Fruit fly (Drosophila melanogaster) whole organism, embryonic: Measurements from ENCODE around the gene Jhbp16.

Source experiments
- B-H2 ChIP-seq: fragments of 200-800 bp; sonication (Bioruptor generic); optimal IDR thresholded peaks from 2 replicates; lab custom pipeline; 2018; ENCODE audit warnings: missing biosample characterization, mild to moderate bottlenecking, missing genetic modification characterization
- BEAF-32 ChIP-seq: fragments of 200-800 bp; sonication (Bioruptor generic); optimal IDR thresholded peaks from 3 replicates; lab custom pipeline; 2017; ENCODE audit warnings: missing biosample characterization, missing genetic modification characterization, mild to moderate bottlenecking, moderate library complexity, missing genetic modification reagents
- CG1024 ChIP-seq: fragments of 200-800 bp; sonication (Bioruptor generic); IDR thresholded peaks from 2 replicates; pipeline ENCODE4 v1.3.6; 2022; ENCODE audit warnings: missing biosample characterization, missing genetic modification characterization
- CG10366 ChIP-seq: fragments of 200-800 bp; sonication (Bioruptor generic); IDR thresholded peaks from 2 replicates; pipeline ENCODE4 v1.3.6; 2022; ENCODE audit warnings: missing biosample characterization, missing genetic modification characterization
- CG10431 ChIP-seq: fragments of 200-800 bp; sonication (Bioruptor generic); optimal IDR thresholded peaks from 3 replicates; lab custom pipeline; 2018; ENCODE audit warnings: missing biosample characterization, mild to moderate bottlenecking, missing genetic modification characterization
- CG10959 ChIP-seq: fragments of 200-800 bp; sonication (Bioruptor generic); IDR thresholded peaks from 2 replicates; pipeline ENCODE4 v1.3.6; 2022; ENCODE audit warnings: missing biosample characterization, missing genetic modification characterization
- CG11247 ChIP-seq: fragments of 200-800 bp; sonication (Bioruptor generic); IDR thresholded peaks from 2 replicates; pipeline ENCODE4 v1.3.6; 2022; ENCODE audit warnings: missing biosample characterization, missing genetic modification characterization
- CG11696 ChIP-seq: fragments of 200-800 bp; sonication (Bioruptor generic); IDR thresholded peaks from 2 replicates; pipeline ENCODE4 v1.3.6; 2022; ENCODE audit warnings: missing biosample characterization, missing genetic modification characterization
- CG12104 ChIP-seq: fragments of 200-800 bp; sonication (Bioruptor generic); optimal IDR thresholded peaks from 3 replicates; lab custom pipeline; 2016; ENCODE audit warnings: missing biosample characterization, missing genetic modification characterization
- CG12155 ChIP-seq: fragments of 200-800 bp; sonication (Bioruptor generic); optimal IDR thresholded peaks from 3 replicates; lab custom pipeline; 2016; ENCODE audit warnings: missing biosample characterization, missing genetic modification characterization
- CG13296 ChIP-seq: fragments of 200-800 bp; sonication (Bioruptor generic); optimal IDR thresholded peaks from 3 replicates; lab custom pipeline; 2018; ENCODE audit warnings: missing biosample characterization, mild to moderate bottlenecking, missing genetic modification characterization
- CG15011 ChIP-seq: fragments of 200-800 bp; sonication (Bioruptor generic); optimal IDR thresholded peaks from 3 replicates; lab custom pipeline; 2018; ENCODE audit warnings: missing biosample characterization, mild to moderate bottlenecking, missing genetic modification characterization
- CG2129 ChIP-seq: fragments of 200-800 bp; sonication (Bioruptor generic); IDR thresholded peaks from 2 replicates; pipeline ENCODE4 v1.3.6; 2022; ENCODE audit warnings: missing biosample characterization, missing genetic modification characterization; ENCODE audit not compliant: partially characterized antibody
- CG3163 ChIP-seq: fragments of 200-800 bp; sonication (Bioruptor generic); optimal IDR thresholded peaks from 3 replicates; lab custom pipeline; 2016; ENCODE audit warnings: missing biosample characterization, missing genetic modification characterization
- CG32767 ChIP-seq: fragments of 200-800 bp; sonication (Bioruptor generic); IDR thresholded peaks from 2 replicates; pipeline ENCODE4 v1.3.6; 2022; ENCODE audit warnings: missing biosample characterization, missing genetic modification characterization
- CG6791 ChIP-seq: fragments of 200-800 bp; sonication (Bioruptor generic); IDR thresholded peaks from 3 replicates; pipeline ENCODE4 v1.3.6; 2022; ENCODE audit warnings: missing biosample characterization, missing genetic modification characterization; ENCODE audit not compliant: partially characterized antibody
- CG8388 ChIP-seq: fragments of 200-800 bp; sonication (Bioruptor generic); optimal IDR thresholded peaks from 2 replicates; lab custom pipeline; 2019; ENCODE audit warnings: missing biosample characterization, mild to moderate bottlenecking, missing genetic modification characterization, moderate library complexity
- Camta ChIP-seq: fragments of 200-800 bp; sonication (Bioruptor generic); optimal IDR thresholded peaks from 2 replicates; lab custom pipeline; 2016; ENCODE audit warnings: missing biosample characterization, missing genetic modification characterization
- CrebB ChIP-seq: fragments of 200-800 bp; sonication (Bioruptor generic); optimal IDR thresholded peaks from 3 replicates; lab custom pipeline; 2018; ENCODE audit warnings: missing biosample characterization, mild to moderate bottlenecking, missing genetic modification characterization
- Doc3 ChIP-seq: fragments of 200-800 bp; sonication (Bioruptor generic); IDR thresholded peaks from 3 replicates; pipeline ENCODE4 v1.3.6; 2022; ENCODE audit warnings: missing biosample characterization, missing genetic modification characterization; ENCODE audit not compliant: partially characterized antibody
- Dp ChIP-seq: fragments of 200-800 bp; sonication (Bioruptor generic); optimal IDR thresholded peaks from 2 replicates; lab custom pipeline; 2018; ENCODE audit warnings: missing biosample characterization, mild to moderate bottlenecking, missing genetic modification characterization, moderate library complexity
- Drgx ChIP-seq: fragments of 200-800 bp; sonication (Bioruptor generic); IDR thresholded peaks from 2 replicates; pipeline ENCODE4 v1.3.6; 2022; ENCODE audit warnings: missing biosample characterization, missing genetic modification characterization
- HLH54F ChIP-seq: fragments of 200-800 bp; sonication (Bioruptor generic); optimal IDR thresholded peaks from 3 replicates; lab custom pipeline; 2016; ENCODE audit warnings: missing biosample characterization, missing genetic modification characterization
- HmgD ChIP-seq: fragments of 200-800 bp; sonication (Bioruptor generic); optimal IDR thresholded peaks from 3 replicates; lab custom pipeline; 2016; ENCODE audit warnings: missing biosample characterization, missing genetic modification characterization
- Hr39 ChIP-seq: fragments of >200 bp; optimal IDR thresholded peaks from 2 replicates; lab custom pipeline; 2017
- Kr ChIP-seq: fragments of 200-800 bp; sonication (Bioruptor generic); optimal IDR thresholded peaks from 2 replicates; lab custom pipeline; 2017; ENCODE audit warnings: missing biosample characterization, mild to moderate bottlenecking, missing genetic modification characterization
- Lim3 ChIP-seq: fragments of 200-800 bp; sonication (Bioruptor generic); IDR thresholded peaks from 2 replicates; pipeline ENCODE4 v1.3.6; 2022; ENCODE audit warnings: missing biosample characterization, missing genetic modification characterization
- Max ChIP-seq: fragments of 200-800 bp; sonication (Bioruptor generic); optimal IDR thresholded peaks from 2 replicates; lab custom pipeline; 2016; ENCODE audit warnings: missing biosample characterization, mild to moderate bottlenecking, missing genetic modification characterization
- NC2α ChIP-seq: fragments of 200-800 bp; sonication (Bioruptor generic); optimal IDR thresholded peaks from 2 replicates; lab custom pipeline; 2016; ENCODE audit warnings: missing biosample characterization, missing genetic modification characterization
- Oaz ChIP-seq: fragments of 200-800 bp; sonication (Bioruptor generic); IDR thresholded peaks from 2 replicates; pipeline ENCODE4 v1.3.6; 2022; ENCODE audit warnings: missing biosample characterization, missing genetic modification characterization
- Sox100B ChIP-seq: fragments of 200-800 bp; sonication (Bioruptor generic); optimal IDR thresholded peaks from 3 replicates; lab custom pipeline; 2018; ENCODE audit warnings: missing biosample characterization, mild to moderate bottlenecking, missing genetic modification characterization
- Sox102F ChIP-seq: fragments of 200-800 bp; sonication (Bioruptor generic); optimal IDR thresholded peaks from 2 replicates; lab custom pipeline; 2018; ENCODE audit warnings: missing biosample characterization, mild to moderate bottlenecking, missing genetic modification characterization, moderate library complexity
- abd-A ChIP-seq: fragments of 200-800 bp; sonication (Bioruptor generic); optimal IDR thresholded peaks from 3 replicates; lab custom pipeline; 2019; ENCODE audit warnings: missing biosample characterization, mild to moderate bottlenecking, missing genetic modification characterization, moderate library complexity
- ap ChIP-seq: fragments of 200-800 bp; sonication (Bioruptor generic); IDR thresholded peaks from 2 replicates; pipeline ENCODE4 v1.3.6; 2022; ENCODE audit warnings: missing biosample characterization, missing genetic modification characterization
- br ChIP-seq: fragments of >200 bp; optimal IDR thresholded peaks from 2 replicates; lab custom pipeline; 2017
- chif ChIP-seq, 2 experiments: fragments of 200-800 bp; sonication (Bioruptor generic); optimal IDR thresholded peaks; 3 replicates each; lab custom pipeline; 2016; ENCODE audit warnings: missing biosample characterization in 2 of 2, missing genetic modification characterization in 2 of 2
- crol ChIP-seq: fragments of 200-800 bp; sonication (Bioruptor generic); IDR thresholded peaks from 2 replicates; pipeline ENCODE4 v1.3.6; 2022; ENCODE audit warnings: missing biosample characterization, missing genetic modification characterization
- cwo ChIP-seq: fragments of 200-800 bp; sonication (Bioruptor generic); optimal IDR thresholded peaks from 3 replicates; lab custom pipeline; 2017; ENCODE audit warnings: missing biosample characterization, missing genetic modification characterization, mild to moderate bottlenecking, moderate library complexity, missing genetic modification reagents
- dm ChIP-seq: fragments of 200-800 bp; sonication (Bioruptor generic); optimal IDR thresholded peaks from 3 replicates; lab custom pipeline; 2016; ENCODE audit warnings: missing biosample characterization, missing genetic modification characterization
- dmrt11E ChIP-seq: fragments of 200-800 bp; sonication (Bioruptor generic); optimal IDR thresholded peaks from 3 replicates; lab custom pipeline; 2018; ENCODE audit warnings: missing biosample characterization, mild to moderate bottlenecking, missing genetic modification characterization, moderate library complexity
- dpn ChIP-seq, 2 experiments: fragments of 200-800 bp; sonication (Bioruptor generic); optimal IDR thresholded peaks; 3 replicates each; lab custom pipeline; 2016; ENCODE audit warnings: missing biosample characterization in 2 of 2, missing genetic modification characterization in 2 of 2
- emc ChIP-seq: fragments of 200-800 bp; sonication (Bioruptor generic); optimal IDR thresholded peaks from 2 replicates; lab custom pipeline; 2016; ENCODE audit warnings: missing biosample characterization, missing genetic modification characterization
- gcm2 ChIP-seq: fragments of 200-800 bp; sonication (Bioruptor generic); optimal IDR thresholded peaks from 2 replicates; lab custom pipeline; 2016; ENCODE audit warnings: missing biosample characterization, missing genetic modification characterization
- lmd ChIP-seq: fragments of 200-800 bp; sonication (Bioruptor generic); IDR thresholded peaks from 2 replicates; pipeline ENCODE4 v1.3.6; 2022; ENCODE audit warnings: missing biosample characterization, missing genetic modification characterization
- luna ChIP-seq: fragments of 200-800 bp; sonication (Bioruptor generic); optimal IDR thresholded peaks from 2 replicates; lab custom pipeline; 2016; ENCODE audit warnings: missing biosample characterization, missing genetic modification characterization
- pb ChIP-seq: fragments of 200-800 bp; sonication (Bioruptor generic); optimal IDR thresholded peaks from 3 replicates; lab custom pipeline; 2016; ENCODE audit warnings: missing biosample characterization, missing genetic modification characterization
- sima ChIP-seq: fragments of 200-800 bp; sonication (Bioruptor generic); optimal IDR thresholded peaks from 2 replicates; lab custom pipeline; 2016; ENCODE audit warnings: missing biosample characterization, missing genetic modification characterization
- sisA ChIP-seq: fragments of 200-800 bp; sonication (Bioruptor generic); IDR thresholded peaks from 2 replicates; pipeline ENCODE4 v1.3.6; 2022; ENCODE audit warnings: missing biosample characterization, missing genetic modification characterization
- sug ChIP-seq: fragments of 200-800 bp; optimal IDR thresholded peaks from 2 replicates; lab custom pipeline; 2019; ENCODE audit warnings: missing biosample characterization, mild to moderate bottlenecking, missing genetic modification characterization, moderate library complexity
- tup ChIP-seq: fragments of 200-800 bp; sonication (Bioruptor generic); optimal IDR thresholded peaks from 2 replicates; lab custom pipeline; 2016; ENCODE audit warnings: missing biosample characterization, mild to moderate bottlenecking, missing genetic modification characterization, moderate library complexity
- tx ChIP-seq: fragments of 200-800 bp; sonication (Bioruptor generic); optimal IDR thresholded peaks from 2 replicates; lab custom pipeline; 2016; ENCODE audit warnings: missing biosample characterization, missing genetic modification characterization

Gene Jhbp16

DNA sequence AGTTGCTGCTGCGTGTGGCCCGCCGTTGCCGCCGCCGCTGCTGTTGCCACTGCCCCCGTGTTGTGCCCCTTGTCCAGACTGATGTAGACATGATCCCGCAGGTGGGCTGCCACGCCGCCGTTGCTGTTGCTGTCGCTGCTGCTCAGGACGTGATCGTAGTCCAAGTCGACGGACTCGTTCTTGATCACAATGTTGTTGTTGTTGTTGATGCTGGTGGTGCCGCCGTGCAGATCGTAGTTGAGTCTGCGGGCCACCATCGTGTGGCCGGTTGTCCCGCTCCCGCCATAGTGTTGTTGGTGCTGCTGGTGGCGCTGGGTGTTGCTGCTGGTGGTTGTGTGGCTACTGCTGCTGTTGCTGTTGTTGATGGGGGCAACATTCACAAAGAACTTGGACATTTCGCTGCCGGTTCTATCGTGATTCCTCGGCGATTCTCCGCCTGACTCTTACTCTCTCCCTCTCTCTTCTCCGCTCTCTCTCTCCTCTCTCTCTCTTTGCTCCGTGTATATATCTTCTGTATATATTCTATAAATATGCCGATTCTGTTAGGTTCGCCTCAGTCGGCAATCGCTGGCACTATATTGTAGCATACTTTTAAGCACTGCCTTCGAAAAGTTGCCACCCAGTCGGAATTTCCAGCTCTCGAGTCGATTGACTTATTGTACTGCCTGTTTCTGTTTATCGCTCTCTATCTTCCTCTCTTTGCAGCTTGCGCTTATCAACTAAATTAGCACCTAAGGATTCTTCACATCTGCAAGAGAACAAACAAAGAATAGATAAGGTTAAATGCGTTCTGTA is 37.9 kb upstream of the Jhbp16 start (continued):
- TF ChIP-seq tup (GFP tag; lab: Kevin White, UChicago) (no peak), br (lab: Kevin White, UChicago) (no peak), Oaz (GFP tag; lab: Robert Waterston, UW) (no peak), tx (GFP tag; lab: Kevin White, UChicago) (no peak), B-H2 (GFP tag; lab: Kevin White, UChicago) (peak; percentile 25), sug (no peak), CG8388 (GFP tag; lab: Kevin White, UChicago) (peak; percentile 72), NC2α (GFP tag; lab: Kevin White, UChicago) (no peak), CG11247 (GFP tag; lab: Robert Waterston, UW) (no peak), CG15011 (GFP tag; lab: Kevin White, UChicago) (no peak), CG1024 (no peak), sisA (GFP tag; lab: Robert Waterston, UW) (no peak), CrebB (tag; lab: Kevin White, UChicago) (no peak), pb (GFP tag; lab: Kevin White, UChicago) (no peak), luna (GFP tag; lab: Kevin White, UChicago) (no peak), Lim3 (no peak), dm (GFP tag; lab: Kevin White, UChicago) (no peak), CG32767 (GFP tag; lab: Robert Waterston, UW) (peak; percentile 39; the same call in 1 of the 2 replicates), crol (no peak), Camta (no peak), CG6791 (GFP tag; lab: Robert Waterston, UW) (peak; percentile 51; the same call in 1 of the 3 replicates), CG11696 (GFP tag; lab: Robert Waterston, UW) (no peak), sima (GFP tag; lab: Kevin White, UChicago) (no peak), abd-A (tag; lab: Kevin White, UChicago) (peak; percentile 4), emc (GFP tag; lab: Kevin White, UChicago) (no peak), dmrt11E (tag; lab: Kevin White, UChicago) (no peak), Max (no peak), Sox102F (GFP tag; lab: Kevin White, UChicago) (no peak), Kr (no peak), CG13296 (GFP tag; lab: Kevin White, UChicago) (no peak), Hr39 (lab: Kevin White, UChicago) (no peak), lmd (no peak), HmgD (GFP tag; lab: Kevin White, UChicago) (no peak), HLH54F (no peak), Doc3 (GFP tag; lab: Robert Waterston, UW) (no peak), Sox100B (GFP tag; lab: Kevin White, UChicago) (no peak), dpn (GFP tag; optimal IDR thresholded peaks at IDR 0.05; lab: Kevin White, UChicago) (no peak), CG3163 (GFP tag; lab: Kevin White, UChicago) (peak; percentile 65), CG10431 (no peak), CG12155 (GFP tag; lab: Kevin White, UChicago) (no peak), BEAF-32 (GFP tag; lab: Kevin White, UChicago) (peak; percentile 0), CG12104 (GFP tag; lab: Kevin White, UChicago) (no peak), CG10366 (no peak), Drgx (no peak; the same call in 1 of the 2 replicates), CG2129 (GFP tag; lab: Robert Waterston, UW) (no peak), ap (GFP tag; lab: Robert Waterston, UW) (no peak), cwo (GFP tag; lab: Kevin White, UChicago) (no peak), Dp (peak; percentile 4), CG10959 (GFP tag; lab: Robert Waterston, UW) (no peak), gcm2 (GFP tag; lab: Kevin White, UChicago) (no peak), chif (GFP tag; optimal IDR thresholded peaks at IDR 0.05; lab: Kevin White, UChicago) (no peak)
